Worm (Caenorhabditis elegans) whole organism, midembryonic: ENCODE data around the gene srw-51.

Experiments
- T22C8.4 ChIP-seq: fragments of 200-800 bp; sonication (Bioruptor generic); IDR thresholded peaks from 2 replicates; pipeline ENCODE4 v1.3.6; 2022; ENCODE audit warnings: missing genetic modification characterization, missing compliant biosample characterization
- klf-2 ChIP-seq: fragments of 200-800 bp; sonication (Bioruptor generic); conservative IDR thresholded peaks from 2 replicates; pipeline ENCODE4 v1.3.6; 2022; ENCODE audit warnings: missing genetic modification reagents, missing genetic modification characterization, missing compliant biosample characterization
- ztf-29 ChIP-seq: fragments of 200-800 bp; sonication (Bioruptor generic); IDR thresholded peaks from 2 replicates; pipeline ENCODE4 v1.3.6; 2022; ENCODE audit warnings: missing genetic modification reagents, missing genetic modification characterization, missing compliant biosample characterization

- no peak for TF ChIP-seq klf-2 (GFP tag; lab: Robert Waterston, UW)
- TF ChIP-seq T22C8.4 (GFP tag; lab: Robert Waterston, UW), result no peak
- no peak for TF ChIP-seq ztf-29
These were observed 49.6 kb upstream of the srw-51 start, which contains the start of gene srh-109 for ce11 chrV:17220345-17220744.
